Worm (Caenorhabditis elegans): Measurements from ENCODE around the gene clec-254.

ce11 chrV:18771390-18771789 is 17.2 kb upstream of the clec-254 start, which contains the start of gene clec-256:
- no peak for TF ChIP-seq med-1 (GFP tag; optimal IDR thresholded peaks at IDR 0.05; ENCODE audit: insufficient read depth)
- TF ChIP-seq flt-1 (GFP tag; IDR thresholded peaks at IDR 0.05), result no peak
